Worm (Caenorhabditis elegans): ENCODE measurements around the gene nipa-1.

The nipa-1 gene

ce11 chrIII:3107530-3107929, 19.4 kb downstream of the nipa-1 start (continued):
- TF ChIP-seq nhr-90 (tag; optimal IDR thresholded peaks at IDR 0.05): no peak
- TF ChIP-seq Y79H2A.3 (GFP tag; conservative IDR thresholded peaks at IDR 0.05): no peak
- no peak for TF ChIP-seq Y95B8A.8 (GFP tag; IDR thresholded peaks at IDR 0.05)
- TF ChIP-seq pbrm-1 (GFP tag; IDR thresholded peaks at IDR 0.05): no peak
- no peak for TF ChIP-seq snpc-4 (GFP tag; optimal IDR thresholded peaks at IDR 0.05)
- no peak for TF ChIP-seq snpc-4 (tag; optimal IDR thresholded peaks at IDR 0.05)
- peak; percentile 23; the same call in 1 of the 2 replicates for TF ChIP-seq madf-6 (GFP tag; IDR thresholded peaks at IDR 0.05)
- no peak for TF ChIP-seq Y67H2A.10 (GFP tag; conservative IDR thresholded peaks at IDR 0.05)
- no peak for TF ChIP-seq Y53F4B.3 (GFP tag; IDR thresholded peaks at IDR 0.05)
- TF ChIP-seq mel-28 (tag; optimal IDR thresholded peaks at IDR 0.05; ENCODE audit: borderline replicate concordance): no peak
- no peak for TF ChIP-seq athp-1 (tag; optimal IDR thresholded peaks at IDR 0.05)
- no peak for TF ChIP-seq ets-4 (GFP tag; optimal IDR thresholded peaks at IDR 0.05)
- TF ChIP-seq ceh-100 (GFP tag; IDR thresholded peaks at IDR 0.05): no peak

- no peak for TF ChIP-seq sdz-38 (tag; optimal IDR thresholded peaks at IDR 0.05)
- TF ChIP-seq bed-2 (GFP tag; IDR thresholded peaks at IDR 0.05): no peak
- TF ChIP-seq K12H6.12 (tag; optimal IDR thresholded peaks at IDR 0.05): no peak
- TF ChIP-seq B0261.1 (tag; optimal IDR thresholded peaks at IDR 0.05): peak; percentile 47
- no peak for TF ChIP-seq gei-17 (GFP tag; optimal IDR thresholded peaks at IDR 0.05)
- TF ChIP-seq rpc-1 (optimal IDR thresholded peaks at IDR 0.05): peak; percentile 28
- TF ChIP-seq rpc-1 (tag; optimal IDR thresholded peaks at IDR 0.05): peak; percentile 63
- TF ChIP-seq hsf-1 (GFP tag; IDR thresholded peaks at IDR 0.05): no peak
- peak; percentile 78 for TF ChIP-seq tbp1 (GFP tag; optimal IDR thresholded peaks at IDR 0.05)
- TF ChIP-seq lsy-27 (tag; optimal IDR thresholded peaks at IDR 0.05; ENCODE audit: borderline replicate concordance, insufficient read depth): no peak
Observed at ce11 chrIII:3106301-3106700, 20.6 kb downstream of the nipa-1 start.

ce11 chrIII:3105212-3105611, 21.7 kb downstream of the nipa-1 start:
- TF ChIP-seq B0261.1 (tag; optimal IDR thresholded peaks at IDR 0.05): peak; percentile 36
- TF ChIP-seq rpc-1 (optimal IDR thresholded peaks at IDR 0.05): peak; percentile 22
- TF ChIP-seq rpc-1 (tag; optimal IDR thresholded peaks at IDR 0.05): peak; percentile 60
- TF ChIP-seq tbp1 (GFP tag; optimal IDR thresholded peaks at IDR 0.05): peak; percentile 75
- no peak for TF ChIP-seq xnd-1 (tag; optimal IDR thresholded peaks at IDR 0.05)

ce11 chrIII:3104536-3104935, 22.4 kb downstream of the nipa-1 start:
- no peak for TF ChIP-seq let-607 (tag; optimal IDR thresholded peaks at IDR 0.05)
- TF ChIP-seq ama-1 (optimal IDR thresholded peaks at IDR 0.05): no peak
- no peak for TF ChIP-seq ama-1 (GFP tag; optimal IDR thresholded peaks at IDR 0.05)
- TF ChIP-seq dpl-1 (GFP tag; optimal IDR thresholded peaks at IDR 0.05): no peak
- TF ChIP-seq egrh-3 (GFP tag; IDR thresholded peaks at IDR 0.05): no peak
- TF ChIP-seq chd-7 (tag; optimal IDR thresholded peaks at IDR 0.05): no peak

ce11 chrIII:3103905-3104360, 23.0 kb downstream of the nipa-1 start, which contains the start of gene Y53G8B.2:
Gene Y53G8B.2 (minus strand): TSS chrIII:3103955.
- TF ChIP-seq unc-130 (GFP tag; optimal IDR thresholded peaks at IDR 0.05): no peak
- no peak for TF ChIP-seq lsl-1 (GFP tag; optimal IDR thresholded peaks at IDR 0.05)
- TF ChIP-seq rpc-1 (optimal IDR thresholded peaks at IDR 0.05): no peak
- peak; percentile 54 for TF ChIP-seq rpc-1 (tag; optimal IDR thresholded peaks at IDR 0.05)
- TF ChIP-seq tbp1 (GFP tag; optimal IDR thresholded peaks at IDR 0.05): peak; percentile 62
- 0 out of 2 replicates have a peak, but pooled peaks have one; percentile 34 for TF ChIP-seq pbrm-1 (GFP tag; IDR thresholded peaks at IDR 0.05)
- TF ChIP-seq tlf-1 (GFP tag; optimal IDR thresholded peaks at IDR 0.05): no peak
- TF ChIP-seq B0261.1 (tag; optimal IDR thresholded peaks at IDR 0.05): peak; percentile 16
- TF ChIP-seq aptf-3 (GFP tag; IDR thresholded peaks at IDR 0.05): no peak
- no peak for TF ChIP-seq sptf-2 (GFP tag; optimal IDR thresholded peaks at IDR 0.05)
- no peak for TF ChIP-seq ets-4 (GFP tag; optimal IDR thresholded peaks at IDR 0.05)
- no peak for TF ChIP-seq Y56A3A.18 (GFP tag; IDR thresholded peaks at IDR 0.05)
- no peak for TF ChIP-seq ama-1 (optimal IDR thresholded peaks at IDR 0.05)
- TF ChIP-seq ama-1 (GFP tag; optimal IDR thresholded peaks at IDR 0.05): no peak
- no peak for TF ChIP-seq nhr-27 (tag; optimal IDR thresholded peaks at IDR 0.05)
